Fruit fly (Drosophila melanogaster): ENCODE measurements around the gene mew.
A peak's percentile ranks its signal among the peaks of the same experiment; 100 is the strongest.

mew gene

DNA sequence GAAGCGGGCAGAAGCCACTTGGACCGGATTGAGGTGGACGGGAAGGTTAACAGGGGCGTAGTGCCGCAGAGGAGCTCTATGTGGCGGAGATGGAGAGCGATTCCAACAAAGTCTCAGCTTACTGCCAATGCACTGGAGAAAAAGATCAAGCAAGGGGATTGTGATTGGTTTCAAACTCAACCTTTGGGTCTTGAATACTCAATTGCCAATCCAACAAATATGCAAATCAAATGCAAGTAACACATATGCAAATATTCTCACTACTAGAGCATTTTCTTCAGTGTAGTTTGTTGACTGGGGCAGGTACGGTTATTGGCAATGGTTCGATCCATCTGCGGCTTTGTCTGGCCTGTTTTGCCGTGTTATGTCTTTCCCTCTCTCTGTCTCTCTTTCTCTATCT, 7.0 kb downstream of the mew start (continued):
- TF ChIP-seq CG8359 (GFP tag; optimal IDR thresholded peaks at IDR 0.05; ENCODE audit: borderline replicate concordance) (peak; percentile 66), CG13287 (GFP tag; IDR thresholded peaks at IDR 0.05; ENCODE audit: partially characterized antibody) (no peak), CG17612 (GFP tag; IDR thresholded peaks at IDR 0.05) (0 out of 2 replicates have a peak, but pooled peaks have one; percentile 11), CG2875 (GFP tag; optimal IDR thresholded peaks at IDR 0.05) (peak; percentile 68), CG6765 (GFP tag; optimal IDR thresholded peaks at IDR 0.05) (no peak), MESR4 (GFP tag; optimal IDR thresholded peaks at IDR 0.05) (no peak), CG9727 (GFP tag; optimal IDR thresholded peaks at IDR 0.05) (peak; percentile 75), hb (GFP tag; IDR thresholded peaks at IDR 0.05; ENCODE audit: partially characterized antibody) (no peak), Bgb (GFP tag; IDR thresholded peaks at IDR 0.05; ENCODE audit: partially characterized antibody) (no peak), Vsx1 (GFP tag; optimal IDR thresholded peaks at IDR 0.05) (peak; percentile 6), cg (GFP tag; optimal IDR thresholded peaks at IDR 0.05) (no peak), gsb-n (tag; optimal IDR thresholded peaks at IDR 0.05) (peak; percentile 46), CG9437 (GFP tag; optimal IDR thresholded peaks at IDR 0.05) (peak; percentile 31), schlank (tag; optimal IDR thresholded peaks at IDR 0.05) (peak; percentile 80), CG31224 (GFP tag; IDR thresholded peaks at IDR 0.05) (0 out of 2 replicates have a peak, but pooled peaks have one; percentile 17), Fer2 (tag; optimal IDR thresholded peaks at IDR 0.05) (no peak), CG9215 (GFP tag; IDR thresholded peaks at IDR 0.05) (peak; percentile 63), luna (GFP tag; optimal IDR thresholded peaks at IDR 0.05) (peak; percentile 9), CG5245 (GFP tag; optimal IDR thresholded peaks at IDR 0.05) (peak; percentile 65), Dip2 (GFP tag; IDR thresholded peaks at IDR 0.05) (no peak), org-1 (GFP tag; optimal IDR thresholded peaks at IDR 0.05) (peak; percentile 77), slou (GFP tag; optimal IDR thresholded peaks at IDR 0.05) (peak; percentile 48), Awh (GFP tag; IDR thresholded peaks at IDR 0.05) (peak; percentile 66), bigmax (GFP tag; optimal IDR thresholded peaks at IDR 0.05) (no peak), CG14050 (GFP tag; IDR thresholded peaks at IDR 0.05) (0 out of 3 replicates have a peak, but pooled peaks have one; percentile 51), fd102C (GFP tag; optimal IDR thresholded peaks at IDR 0.05) (no peak), CG10321 (GFP tag; IDR thresholded peaks at IDR 0.05) (peak; percentile 27; the same call in 1 of the 2 replicates), CG15601 (tag; optimal IDR thresholded peaks at IDR 0.05) (peak; percentile 63), Pdp1 (GFP tag; optimal IDR thresholded peaks at IDR 0.05) (peak; percentile 86 to 92), inv (GFP tag; IDR thresholded peaks at IDR 0.05; ENCODE audit: partially characterized antibody) (no peak), CG14965 (GFP tag; optimal IDR thresholded peaks at IDR 0.05; ENCODE audit: borderline replicate concordance) (no peak), bowl (GFP tag; IDR thresholded peaks at IDR 0.05) (no peak), C15 (GFP tag; IDR thresholded peaks at IDR 0.05) (no peak), Ssrp (tag; optimal IDR thresholded peaks at IDR 0.05) (peak; percentile 67), Oli (tag; optimal IDR thresholded peaks at IDR 0.05) (peak; percentile 77), CG14667 (GFP tag; IDR thresholded peaks at IDR 0.05) (peak; percentile 53; the same call in 1 of the 2 replicates), Dll (GFP tag; IDR thresholded peaks at IDR 0.05; ENCODE audit: partially characterized antibody) (no peak), rib (GFP tag; IDR thresholded peaks at IDR 0.05) (peak; percentile 63; the same call in 1 of the 2 replicates), CG32532 (GFP tag; IDR thresholded peaks at IDR 0.05) (peak; percentile 77), lola (GFP tag; optimal IDR thresholded peaks at IDR 0.05) (peak in 1 of 3 experiments; percentile 25), pan (optimal IDR thresholded peaks at IDR 0.05) (no peak), pan (GFP tag; optimal IDR thresholded peaks at IDR 0.05 in 1 of 2, IDR thresholded peaks at IDR 0.05 in 1 of 2) (peak in 1 of 2 experiments; percentile 76), abd-A (tag; optimal IDR thresholded peaks at IDR 0.05) (no peak), br (optimal IDR thresholded peaks at IDR 0.05) (no peak), CG12236 (GFP tag; optimal IDR thresholded peaks at IDR 0.05) (peak; percentile 60), BtbVII (GFP tag; optimal IDR thresholded peaks at IDR 0.05) (peak; percentile 61), CG17361 (GFP tag; IDR thresholded peaks at IDR 0.05) (peak; percentile 60; the same call in 2 of the 3 replicates), CG12219 (GFP tag; optimal IDR thresholded peaks at IDR 0.05) (peak; percentile 77), CG2116 (GFP tag; optimal IDR thresholded peaks at IDR 0.05) (no peak)
